Fruit fly (Drosophila melanogaster): ENCODE measurements around the gene CG32532.

Gene CG32532

dm6 chrX:19573687-19574086 lies 26.4 kb upstream of the CG32532 start:
- no peak for TF ChIP-seq fru (optimal IDR thresholded peaks at IDR 0.05)
- TF ChIP-seq CG4854 (GFP tag; optimal IDR thresholded peaks at IDR 0.05) = no peak
- TF ChIP-seq ci (GFP tag; IDR thresholded peaks at IDR 0.05) = no peak
- TF ChIP-seq MBD-R2 (GFP tag; IDR thresholded peaks at IDR 0.05) = no peak
- peak; percentile 73 for TF ChIP-seq CG6254 (GFP tag; optimal IDR thresholded peaks at IDR 0.05)

- TF ChIP-seq CG17912 (GFP tag; optimal IDR thresholded peaks at IDR 0.05) = no peak
- TF ChIP-seq Bdp1 (GFP tag; optimal IDR thresholded peaks at IDR 0.05) = no peak
- TF ChIP-seq crol (GFP tag; IDR thresholded peaks at IDR 0.05) = no peak
- TF ChIP-seq kay (GFP tag; optimal IDR thresholded peaks at IDR 0.05) = peak; percentile 26
- TF ChIP-seq CG30020 (tag; optimal IDR thresholded peaks at IDR 0.05) = peak; percentile 94
- TF ChIP-seq CG11723 (GFP tag; optimal IDR thresholded peaks at IDR 0.05) = no peak
- no peak for TF ChIP-seq CG12071 (GFP tag; optimal IDR thresholded peaks at IDR 0.05)
- peak; percentile 6 for TF ChIP-seq Nf-YB (GFP tag; optimal IDR thresholded peaks at IDR 0.05)
- no peak for TF ChIP-seq CG7271 (tag; optimal IDR thresholded peaks at IDR 0.05)
- TF ChIP-seq Optix (GFP tag; IDR thresholded peaks at IDR 0.05) = no peak
- TF ChIP-seq CG6254 (GFP tag; optimal IDR thresholded peaks at IDR 0.05) = no peak
- TF ChIP-seq sr (GFP tag; IDR thresholded peaks at IDR 0.05) = peak; percentile 97
- TF ChIP-seq Blimp-1 (GFP tag; optimal IDR thresholded peaks at IDR 0.05) = no peak
- TF ChIP-seq CG34224 (GFP tag; IDR thresholded peaks at IDR 0.05; ENCODE audit: partially characterized antibody) = no peak
- 0 out of 3 replicates have a peak, but pooled peaks have one; percentile 8 for TF ChIP-seq CG11456 (GFP tag; IDR thresholded peaks at IDR 0.05)
- TF ChIP-seq sqz (GFP tag; optimal IDR thresholded peaks at IDR 0.05) = no peak
- TF ChIP-seq vnd (GFP tag; IDR thresholded peaks at IDR 0.05; ENCODE audit: partially characterized antibody) = no peak
- TF ChIP-seq so (GFP tag; IDR thresholded peaks at IDR 0.05) = no peak
- peak; percentile 68 for TF ChIP-seq CG18262 (tag; optimal IDR thresholded peaks at IDR 0.05)
- no peak for TF ChIP-seq CG13894 (tag; optimal IDR thresholded peaks at IDR 0.05)
- peak; percentile 50 for TF ChIP-seq CG4730 (GFP tag; IDR thresholded peaks at IDR 0.05)
- TF ChIP-seq grau (tag; optimal IDR thresholded peaks at IDR 0.05) = peak; percentile 81
- peak; percentile 68 for TF ChIP-seq NfI (GFP tag; optimal IDR thresholded peaks at IDR 0.05)
- TF ChIP-seq tll (GFP tag; optimal IDR thresholded peaks at IDR 0.05) = peak; percentile 8 to 89
- peak; percentile 17 for TF ChIP-seq CG18011 (GFP tag; optimal IDR thresholded peaks at IDR 0.05)
- TF ChIP-seq tap (tag; optimal IDR thresholded peaks at IDR 0.05) = no peak
- peak; percentile 41 for TF ChIP-seq Elba2 (GFP tag; optimal IDR thresholded peaks at IDR 0.05)
- no peak for TF ChIP-seq CG7987 (GFP tag; optimal IDR thresholded peaks at IDR 0.05)
- peak; percentile 29 for TF ChIP-seq CG12104 (GFP tag; optimal IDR thresholded peaks at IDR 0.05)
- TF ChIP-seq wek (GFP tag; optimal IDR thresholded peaks at IDR 0.05) = no peak
- no peak for TF ChIP-seq en (GFP tag; optimal IDR thresholded peaks at IDR 0.05)
- peak; percentile 52; the same call in 1 of the 2 replicates for TF ChIP-seq CG17328 (GFP tag; IDR thresholded peaks at IDR 0.05)
- TF ChIP-seq bcd (GFP tag; optimal IDR thresholded peaks at IDR 0.05) = peak; percentile 71
- TF ChIP-seq ssp (GFP tag; IDR thresholded peaks at IDR 0.05) = peak; percentile 96
- 0 out of 3 replicates have a peak, but pooled peaks have one; percentile 11 for TF ChIP-seq Opbp (GFP tag; IDR thresholded peaks at IDR 0.05; ENCODE audit: partially characterized antibody)
- TF ChIP-seq Antp (GFP tag; optimal IDR thresholded peaks at IDR 0.05) = peak; percentile 44
- no peak for TF ChIP-seq Trl (optimal IDR thresholded peaks at IDR 0.05)
- TF ChIP-seq Trl (GFP tag; optimal IDR thresholded peaks at IDR 0.05) = peak; percentile 66
- TF ChIP-seq CG10431 (GFP tag; optimal IDR thresholded peaks at IDR 0.05) = no peak
- no peak for TF ChIP-seq usp (GFP tag; optimal IDR thresholded peaks at IDR 0.05)
- TF ChIP-seq jumu (GFP tag; optimal IDR thresholded peaks at IDR 0.05) = peak; percentile 64
- TF ChIP-seq CG7963 (GFP tag; IDR thresholded peaks at IDR 0.05; ENCODE audit: partially characterized antibody) = no peak
- peak; percentile 88 for TF ChIP-seq Med (GFP tag)
- peak; percentile 30 for TF ChIP-seq CG34376 (GFP tag; optimal IDR thresholded peaks at IDR 0.05)
- peak; percentile 22 for TF ChIP-seq Dp (GFP tag; optimal IDR thresholded peaks at IDR 0.05)
Measured at dm6 chrX:19565714-19566316, 18.5 kb upstream of the CG32532 start, which contains the start of the genes Grip84 and car. Grip84 (minus strand) TSS chrX:19565764. car (plus strand) TSS chrX:19566019.

Data from whole organism, embryonic.